Fruit fly (Drosophila melanogaster) whole organism, pupa: ENCODE measurements around the gene eag.
A peak's percentile ranks its signal among the peaks of the same experiment; 100 is the strongest.

Source experiments
- CG10348 ChIP-seq: fragments of 200-800 bp; sonication (Bioruptor generic); IDR thresholded peaks from 2 replicates; pipeline ENCODE4 v1.3.6; 2022; ENCODE audit warnings: missing biosample characterization, missing genetic modification characterization
- CG12605 ChIP-seq: fragments of 200-800 bp; sonication (Bioruptor generic); IDR thresholded peaks from 2 replicates; pipeline ENCODE4 v1.3.6; 2022; ENCODE audit warnings: missing biosample characterization, missing genetic modification characterization
- CG13204 ChIP-seq: fragments of 200-800 bp; sonication (Bioruptor generic); optimal IDR thresholded peaks from 2 replicates; lab custom pipeline; 2018; ENCODE audit warnings: missing biosample characterization, mild to moderate bottlenecking, missing genetic modification characterization, moderate library complexity
- CG14655 ChIP-seq: fragments of 200-800 bp; sonication (Bioruptor generic); optimal IDR thresholded peaks from 3 replicates; lab custom pipeline; 2017; ENCODE audit warnings: mild to moderate bottlenecking, missing biosample characterization, missing genetic modification reagents, missing genetic modification characterization
- CG15710 ChIP-seq: fragments of 200-800 bp; sonication (Bioruptor generic); optimal IDR thresholded peaks from 2 replicates; lab custom pipeline; 2018; ENCODE audit warnings: missing biosample characterization, mild to moderate bottlenecking, missing genetic modification characterization, moderate library complexity
- CG17806 ChIP-seq: fragments of 200-800 bp; sonication (Bioruptor generic); optimal IDR thresholded peaks from 2 replicates; lab custom pipeline; 2018; ENCODE audit warnings: missing biosample characterization, mild to moderate bottlenecking, missing genetic modification characterization, moderate library complexity
- CG32121 ChIP-seq: fragments of 200-800 bp; sonication (Bioruptor generic); IDR thresholded peaks from 2 replicates; pipeline ENCODE4 v1.3.6; 2022; ENCODE audit warnings: missing biosample characterization, missing genetic modification characterization
- CG34367 ChIP-seq: fragments of 200-800 bp; sonication (Bioruptor generic); optimal IDR thresholded peaks from 2 replicates; lab custom pipeline; 2018; ENCODE audit warnings: missing biosample characterization, mild to moderate bottlenecking, missing genetic modification characterization
- CG4496 ChIP-seq: fragments of 200-800 bp; sonication (Bioruptor generic); IDR thresholded peaks from 3 replicates; pipeline ENCODE4 v1.3.6; 2022; ENCODE audit warnings: missing biosample characterization, missing genetic modification characterization
- CG8159 ChIP-seq: fragments of 200-800 bp; sonication (Bioruptor generic); optimal IDR thresholded peaks from 3 replicates; lab custom pipeline; 2018; ENCODE audit warnings: missing biosample characterization, mild to moderate bottlenecking, missing genetic modification characterization, moderate library complexity
- CG8301 ChIP-seq: fragments of 200-800 bp; sonication (Bioruptor generic); optimal IDR thresholded peaks from 2 replicates; lab custom pipeline; 2018; ENCODE audit warnings: missing biosample characterization, mild to moderate bottlenecking, missing genetic modification characterization
- CG9948 ChIP-seq: fragments of 200-800 bp; sonication (Bioruptor generic); optimal IDR thresholded peaks from 2 replicates; lab custom pipeline; 2018; ENCODE audit warnings: missing biosample characterization, mild to moderate bottlenecking, missing genetic modification characterization, moderate library complexity
- D1 ChIP-seq: fragments of 200-800 bp; sonication (Bioruptor generic); optimal IDR thresholded peaks from 2 replicates; lab custom pipeline; 2018; ENCODE audit warnings: missing biosample characterization, mild to moderate bottlenecking, missing genetic modification characterization, moderate library complexity
- EcR ChIP-seq: fragments of 200-800 bp; sonication (Bioruptor generic); optimal IDR thresholded peaks from 3 replicates; lab custom pipeline; 2019; ENCODE audit warnings: missing biosample characterization, missing genetic modification characterization, mild to moderate bottlenecking, moderate library complexity, missing genetic modification reagents
- Ets98B ChIP-seq: fragments of 200-800 bp; sonication (Bioruptor generic); IDR thresholded peaks from 2 replicates; pipeline ENCODE4 v1.3.6; 2022; ENCODE audit warnings: missing biosample characterization, missing genetic modification characterization
- Pif1A ChIP-seq: fragments of 200-800 bp; sonication (Bioruptor generic); optimal IDR thresholded peaks from 3 replicates; lab custom pipeline; 2016; ENCODE audit warnings: missing biosample characterization, missing genetic modification characterization
- Pif1B ChIP-seq: fragments of 200-800 bp; sonication (Bioruptor generic); optimal IDR thresholded peaks from 3 replicates; lab custom pipeline; 2016; ENCODE audit warnings: missing biosample characterization, missing genetic modification characterization
- Snoo ChIP-seq: fragments of 200-800 bp; sonication (Bioruptor generic); optimal IDR thresholded peaks from 3 replicates; lab custom pipeline; 2017; ENCODE audit warnings: missing biosample characterization, mild to moderate bottlenecking, missing genetic modification characterization, inconsistent platforms
- fd96Ca ChIP-seq: fragments of 200-800 bp; sonication (Bioruptor generic); IDR thresholded peaks from 3 replicates; pipeline ENCODE4 v1.3.6; 2022; ENCODE audit warnings: missing biosample characterization, missing genetic modification characterization
- gl ChIP-seq: fragments of 200-800 bp; sonication (Bioruptor generic); optimal IDR thresholded peaks from 2 replicates; lab custom pipeline; 2018; ENCODE audit warnings: missing biosample characterization, mild to moderate bottlenecking, missing genetic modification characterization
- rn ChIP-seq: fragments of 200-800 bp; sonication (Bioruptor generic); IDR thresholded peaks from 2 replicates; pipeline ENCODE4 v1.3.6; 2022; ENCODE audit warnings: missing biosample characterization, missing genetic modification characterization

eag gene

dm6 chrX:15043013-15043699 lies 87.9 kb downstream of the eag start:
- TF ChIP-seq Snoo (tag; lab: Kevin White, UChicago) (peak; percentile 53), CG13204 (GFP tag; lab: Kevin White, UChicago) (no peak), fd96Ca (peak; percentile 83), D1 (tag; lab: Kevin White, UChicago) (no peak), CG34367 (tag; lab: Kevin White, UChicago) (peak; percentile 51), CG8301 (tag; lab: Kevin White, UChicago) (peak; percentile 80), Pif1A (peak; percentile 59), CG4496 (GFP tag; lab: Robert Waterston, UW) (peak; percentile 90), Ets98B (GFP tag; lab: Robert Waterston, UW) (peak; percentile 88), CG15710 (tag; lab: Kevin White, UChicago) (peak; percentile 53), CG32121 (GFP tag; lab: Robert Waterston, UW) (peak; percentile 85), gl (no peak), Pif1B (GFP tag; lab: Kevin White, UChicago) (peak; percentile 70), rn (GFP tag; lab: Robert Waterston, UW) (peak; percentile 75), EcR (no peak), CG8159 (tag; lab: Kevin White, UChicago) (peak; percentile 59), CG17806 (peak; percentile 74), CG14655 (GFP tag; lab: Kevin White, UChicago) (peak; percentile 80), CG12605 (GFP tag; lab: Robert Waterston, UW) (peak; percentile 89), CG9948 (tag; lab: Kevin White, UChicago) (peak; percentile 65), CG10348 (GFP tag; lab: Robert Waterston, UW) (peak; percentile 62; the same call in 1 of the 2 replicates)

- TF ChIP-seq CG10348 (GFP tag; lab: Robert Waterston, UW) (no peak), fd96Ca (0 out of 3 replicates have a peak, but pooled peaks have one; percentile 4), CG8159 (tag; lab: Kevin White, UChicago) (peak; percentile 40), Ets98B (GFP tag; lab: Robert Waterston, UW) (no peak), D1 (tag; lab: Kevin White, UChicago) (no peak), CG17806 (no peak), gl (no peak), CG8301 (tag; lab: Kevin White, UChicago) (no peak), Snoo (tag; lab: Kevin White, UChicago) (peak; percentile 12), CG12605 (GFP tag; lab: Robert Waterston, UW) (no peak), CG15710 (tag; lab: Kevin White, UChicago) (peak; percentile 35), Pif1B (GFP tag; lab: Kevin White, UChicago) (peak; percentile 34), CG4496 (GFP tag; lab: Robert Waterston, UW) (no peak; the same call in 2 of the 3 replicates), CG13204 (GFP tag; lab: Kevin White, UChicago) (no peak), rn (GFP tag; lab: Robert Waterston, UW) (no peak), CG9948 (tag; lab: Kevin White, UChicago) (no peak), CG32121 (GFP tag; lab: Robert Waterston, UW) (peak; percentile 7; the same call in 1 of the 2 replicates), EcR (no peak), Pif1A (peak; percentile 48), CG14655 (GFP tag; lab: Kevin White, UChicago) (peak; percentile 34), CG34367 (tag; lab: Kevin White, UChicago) (no peak)
Measured at dm6 chrX:15043700-15044225, 88.5 kb downstream of the eag start, which contains the start of gene CG5541. CG5541 (plus strand) TSS chrX:15044123.

- TF ChIP-seq CG8301 (tag; lab: Kevin White, UChicago) (no peak), D1 (tag; lab: Kevin White, UChicago) (no peak), rn (GFP tag; lab: Robert Waterston, UW) (no peak), gl (no peak), Pif1A (no peak), EcR (no peak), fd96Ca (no peak), CG34367 (tag; lab: Kevin White, UChicago) (no peak), CG10348 (GFP tag; lab: Robert Waterston, UW) (no peak), CG17806 (no peak), Pif1B (GFP tag; lab: Kevin White, UChicago) (no peak), Ets98B (GFP tag; lab: Robert Waterston, UW) (no peak), Snoo (tag; lab: Kevin White, UChicago) (no peak), CG12605 (GFP tag; lab: Robert Waterston, UW) (no peak), CG14655 (GFP tag; lab: Kevin White, UChicago) (no peak), CG4496 (GFP tag; lab: Robert Waterston, UW) (no peak), CG13204 (GFP tag; lab: Kevin White, UChicago) (no peak)
Measured at dm6 chrX:15045608-15046007, 90.3 kb downstream of the eag start.

dm6 chrX:15048713-15049112 lies 93.4 kb downstream of the eag start:
- TF ChIP-seq EcR (peak; percentile 4), CG8159 (tag; lab: Kevin White, UChicago) (no peak)
